Worm (Caenorhabditis elegans): ENCODE results near the gene R08C7.5.

The R08C7.5 gene

DNA sequence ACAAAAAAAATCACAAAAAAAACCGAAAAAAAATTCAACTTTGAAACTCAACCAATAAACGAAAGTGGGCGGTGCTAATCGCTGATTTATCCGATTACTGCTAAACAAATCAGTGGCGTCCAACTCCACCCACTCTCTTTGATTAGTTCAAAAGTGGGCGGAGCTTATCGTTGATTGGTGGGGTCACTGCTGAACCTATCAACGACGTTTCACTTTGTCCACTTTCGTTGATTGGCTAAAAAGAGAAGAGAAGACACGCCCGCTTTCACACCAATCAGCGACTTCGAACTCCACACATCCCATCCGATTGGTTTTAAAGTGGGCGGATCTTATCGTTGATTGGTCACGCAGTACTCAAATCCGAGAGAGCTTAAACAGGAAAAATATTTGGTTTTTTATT lies 6.1 kb upstream of the R08C7.5 start:
- TF ChIP-seq nfyb-1 (GFP tag; IDR thresholded peaks at IDR 0.05), result peak; percentile 48; the same call in 1 of the 2 replicates
- no peak for TF ChIP-seq nhr-27 (tag; optimal IDR thresholded peaks at IDR 0.05)

DNA sequence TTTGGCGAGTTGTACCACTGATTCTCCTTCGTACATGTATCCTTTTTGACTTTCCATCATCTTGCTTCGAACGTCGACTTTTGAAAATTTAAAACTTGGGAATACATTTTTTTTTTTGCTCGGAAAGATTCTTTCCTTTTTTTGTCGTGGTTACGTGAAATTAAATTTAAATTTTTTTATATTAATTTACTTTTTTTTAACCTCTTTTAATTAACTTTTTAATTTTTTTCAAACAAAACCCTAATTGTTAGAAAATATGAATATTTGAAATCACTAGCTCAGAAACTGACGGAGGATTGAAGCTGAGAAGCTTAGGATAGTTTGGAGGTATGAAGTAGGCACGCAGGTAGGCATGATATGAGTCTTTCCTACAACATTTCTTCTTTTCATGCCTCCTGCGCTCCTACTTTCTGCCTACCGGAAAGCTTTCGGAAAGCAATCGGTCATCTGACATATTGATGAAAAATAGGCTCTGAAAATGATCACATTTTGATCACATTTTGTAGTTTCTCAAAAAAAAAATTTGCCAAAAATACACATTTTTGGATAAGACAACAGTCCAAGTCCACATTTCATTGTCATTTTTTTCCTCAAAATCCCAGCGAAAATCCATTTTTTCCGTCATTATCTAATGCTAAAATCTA lies 4.5 kb downstream of the R08C7.5 start, which contains the start of the genes R08C7.8 and R08C7.4:
R08C7.8 (minus strand) TSS at position 101 of the 644 bp plus-strand sequence.
R08C7.4 (plus strand) TSS at position 594 of the 644 bp plus-strand sequence.
- TF ChIP-seq lsl-1 (GFP tag; optimal IDR thresholded peaks at IDR 0.05), result no peak
- TF ChIP-seq nhr-90 (tag; optimal IDR thresholded peaks at IDR 0.05), result no peak
- no peak for TF ChIP-seq mes-4 (tag; optimal IDR thresholded peaks at IDR 0.05)
- no peak for TF ChIP-seq sdz-38 (tag; optimal IDR thresholded peaks at IDR 0.05)
- TF ChIP-seq athp-1 (tag; optimal IDR thresholded peaks at IDR 0.05), result no peak
- no peak for TF ChIP-seq somi-1 (GFP tag; optimal IDR thresholded peaks at IDR 0.05)
- TF ChIP-seq D2030.7 (GFP tag; IDR thresholded peaks at IDR 0.05), result no peak
- TF ChIP-seq nfya-1 (tag; optimal IDR thresholded peaks at IDR 0.05; ENCODE audit: borderline replicate concordance, insufficient read depth), result no peak
- no peak for TF ChIP-seq nfya-2 (GFP tag; IDR thresholded peaks at IDR 0.05)
- no peak for TF ChIP-seq dpff-1 (tag; optimal IDR thresholded peaks at IDR 0.05)
- no peak for TF ChIP-seq lir-1 (GFP tag; conservative IDR thresholded peaks at IDR 0.05)

ce11 chrIV:4437825-4438224 lies 7.8 kb downstream of the R08C7.5 start:
- TF ChIP-seq Y53G8AR.9 (GFP tag; conservative IDR thresholded peaks at IDR 0.05), result no peak

- TF ChIP-seq egl-44 (GFP tag; IDR thresholded peaks at IDR 0.05) (no peak), F33H1.4 (GFP tag; IDR thresholded peaks at IDR 0.05) (no peak), sea-2 (GFP tag; IDR thresholded peaks at IDR 0.05) (no peak), bed-1 (GFP tag; IDR thresholded peaks at IDR 0.05) (no peak), athp-1 (tag; optimal IDR thresholded peaks at IDR 0.05) (no peak)
Measured at ce11 chrIV:4439190-4439589, 9.2 kb downstream of the R08C7.5 start, which contains the start of gene fbxb-74. Gene fbxb-74 (minus strand): TSS chrIV:4439290.

DNA sequence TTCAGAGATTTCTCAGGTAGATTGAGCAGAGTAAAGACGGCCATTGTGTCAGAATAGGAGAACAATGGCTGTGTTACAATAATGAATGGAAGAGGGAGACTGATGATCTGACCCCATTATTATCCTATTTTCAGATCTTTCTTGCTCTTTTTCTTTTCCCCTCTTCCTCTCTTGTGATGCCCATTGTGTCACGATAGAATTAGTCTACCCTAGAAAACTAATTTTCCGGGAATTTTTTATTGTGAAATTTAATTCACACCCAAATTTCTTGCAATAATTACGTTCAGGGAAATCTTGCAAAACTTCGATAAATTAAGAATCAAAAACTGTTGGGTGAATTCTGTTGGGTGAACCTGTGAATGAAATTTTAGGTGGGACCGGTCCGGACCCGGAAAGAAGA lies 11.0 kb downstream of the R08C7.5 start, which contains the start of gene fbxb-75:
fbxb-75 (minus strand) TSS at position 101 of the 400 bp plus-strand sequence.
- TF ChIP-seq egl-44 (GFP tag; IDR thresholded peaks at IDR 0.05) (no peak), mel-28 (tag; optimal IDR thresholded peaks at IDR 0.05; ENCODE audit: borderline replicate concordance) (no peak), ceh-40 (GFP tag; IDR thresholded peaks at IDR 0.05) (no peak)

DNA sequence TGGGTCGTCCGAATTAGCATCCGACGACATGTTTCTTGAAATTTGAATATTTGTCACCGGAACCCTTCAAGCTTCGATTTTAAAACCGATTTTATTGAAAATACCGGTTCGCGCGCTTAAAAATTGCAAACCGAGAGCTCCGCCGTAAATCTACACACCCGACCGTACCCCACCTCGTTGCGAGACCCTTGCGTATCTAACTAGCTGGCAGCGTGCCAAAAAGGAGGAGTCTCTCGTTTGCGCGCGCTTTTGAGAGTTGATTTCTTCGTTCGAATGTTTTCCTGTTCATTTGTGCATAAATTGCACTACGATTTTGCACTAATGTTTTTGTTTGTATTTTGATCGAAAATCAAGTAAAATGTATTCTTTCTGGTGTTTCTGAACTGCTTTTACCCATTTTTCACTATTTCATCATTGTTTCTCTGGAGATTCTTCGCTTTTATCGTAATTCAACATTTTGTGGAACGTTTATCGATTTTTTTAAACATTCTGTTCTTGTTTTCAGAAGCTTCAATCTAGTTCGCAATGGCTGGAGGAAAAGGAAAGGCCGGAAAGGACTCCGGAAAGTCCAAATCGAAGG lies 15.8 kb downstream of the R08C7.5 start, which contains the start of the genes wapl-1 and htz-1:
wapl-1 (minus strand) TSS at position 30 of the 580 bp plus-strand sequence.
htz-1 (plus strand) TSS at position 506 of the 580 bp plus-strand sequence.
- TF ChIP-seq ceh-91 (GFP tag; IDR thresholded peaks at IDR 0.05) (peak; percentile 93), Y67H2A.10 (GFP tag; conservative IDR thresholded peaks at IDR 0.05) (0 out of 2 replicates have a peak, but pooled peaks have one; percentile 66), B0336.3 (GFP tag; IDR thresholded peaks at IDR 0.05) (peak; percentile 88), ZK185.1 (tag; optimal IDR thresholded peaks at IDR 0.05; ENCODE audit: poor library complexity, severe bottlenecking) (peak; percentile 88), lin-40 (tag; optimal IDR thresholded peaks at IDR 0.05) (peak; percentile 93), K12H6.12 (tag; optimal IDR thresholded peaks at IDR 0.05) (peak; percentile 85), ztf-26 (tag; optimal IDR thresholded peaks at IDR 0.05) (peak; percentile 71), akir-1 (GFP tag; optimal IDR thresholded peaks at IDR 0.05) (peak; percentile 54), snpc-1.3 (tag; optimal IDR thresholded peaks at IDR 0.05; ENCODE audit: insufficient read depth) (peak; percentile 79), lsy-27 (tag; optimal IDR thresholded peaks at IDR 0.05; ENCODE audit: borderline replicate concordance, insufficient read depth) (peak; percentile 63), nfyb-1 (GFP tag; IDR thresholded peaks at IDR 0.05) (peak; percentile 93), let-526 (GFP tag; IDR thresholded peaks at IDR 0.05) (peak; percentile 20; the same call in 1 of the 2 replicates), hrde-1 (tag; optimal IDR thresholded peaks at IDR 0.05; ENCODE audit: borderline replicate concordance) (no peak), F33H1.4 (GFP tag; IDR thresholded peaks at IDR 0.05) (peak; percentile 99), snpc-1.1 (tag; optimal IDR thresholded peaks at IDR 0.05; ENCODE audit: insufficient read depth) (peak; percentile 45), madf-10 (tag; optimal IDR thresholded peaks at IDR 0.05) (peak; percentile 65), tbx-9 (tag; optimal IDR thresholded peaks at IDR 0.05; ENCODE audit: borderline replicate concordance) (no peak), repo-1 (tag; optimal IDR thresholded peaks at IDR 0.05) (peak; percentile 80), attf-5 (GFP tag; optimal IDR thresholded peaks at IDR 0.05) (peak; percentile 94)

Measured in whole organism, young adult.